Worm (Caenorhabditis elegans) whole organism, midembryonic: ENCODE data around the gene dct-11.

ENCODE experiments used
- T22C8.4 ChIP-seq: fragments of 200-800 bp; sonication (Bioruptor generic); IDR thresholded peaks from 2 replicates; pipeline ENCODE4 v1.3.6; 2022; ENCODE audit warnings: missing genetic modification characterization, missing compliant biosample characterization
- cog-1 ChIP-seq: sonication (generic microtip); optimal IDR thresholded peaks from 2 replicates; lab custom pipeline; 2016; ENCODE audit warnings: missing genetic modification characterization, missing compliant biosample characterization
- flt-1 ChIP-seq: fragments of 200-800 bp; sonication (Bioruptor generic); IDR thresholded peaks from 2 replicates; pipeline ENCODE4 v1.3.6; 2022; ENCODE audit warnings: missing genetic modification characterization, missing compliant biosample characterization
- klf-2 ChIP-seq: fragments of 200-800 bp; sonication (Bioruptor generic); conservative IDR thresholded peaks from 2 replicates; pipeline ENCODE4 v1.3.6; 2022; ENCODE audit warnings: missing genetic modification reagents, missing genetic modification characterization, missing compliant biosample characterization
- med-1 ChIP-seq: sonication (generic microtip); optimal IDR thresholded peaks from 2 replicates; lab custom pipeline; 2017; ENCODE audit warnings: missing genetic modification characterization, mild to moderate bottlenecking, missing compliant biosample characterization, antibody characterized with exemption, missing genetic modification reagents; ENCODE audit not compliant: insufficient read depth
- ref-1 ChIP-seq: fragments of 200-800 bp; sonication (Bioruptor generic); conservative IDR thresholded peaks from 2 replicates; pipeline ENCODE4 v1.3.6; 2022; ENCODE audit warnings: missing genetic modification reagents, missing genetic modification characterization, missing compliant biosample characterization
- tab-1 ChIP-seq: fragments of 200-800 bp; sonication (Bioruptor generic); IDR thresholded peaks from 2 replicates; pipeline ENCODE4 v1.3.6; 2022; ENCODE audit warnings: missing genetic modification characterization, missing compliant biosample characterization
- ztf-23 ChIP-seq: fragments of 200-800 bp; sonication (Bioruptor generic); IDR thresholded peaks from 2 replicates; pipeline ENCODE4 v1.3.6; 2022; ENCODE audit warnings: missing genetic modification reagents, missing genetic modification characterization, missing compliant biosample characterization
- ztf-29 ChIP-seq: fragments of 200-800 bp; sonication (Bioruptor generic); IDR thresholded peaks from 2 replicates; pipeline ENCODE4 v1.3.6; 2022; ENCODE audit warnings: missing genetic modification reagents, missing genetic modification characterization, missing compliant biosample characterization

- no peak for TF ChIP-seq flt-1 (GFP tag; lab: Robert Waterston, UW)
- TF ChIP-seq cog-1 (tag; lab: Kevin White, UChicago) = no peak
- TF ChIP-seq med-1 = no peak
- no peak for TF ChIP-seq tab-1
- no peak for TF ChIP-seq ztf-23
- TF ChIP-seq ztf-29 (GFP tag; lab: Robert Waterston, UW) = no peak
- no peak for TF ChIP-seq ref-1 (GFP tag; lab: Robert Waterston, UW)
- no peak for TF ChIP-seq klf-2 (GFP tag; lab: Robert Waterston, UW)
- no peak for TF ChIP-seq T22C8.4 (GFP tag; lab: Robert Waterston, UW)
These were observed 11.5 kb downstream of the dct-11 start for ce11 chrX:5828085-5828484.
